Worm (Caenorhabditis elegans) whole organism, L1 larva: Measurements from ENCODE around the gene col-98.

Experiments used
- C04F5.9 ChIP-seq: sonication (generic microtip); optimal IDR thresholded peaks from 2 replicates; lab custom pipeline; 2016; ENCODE audit warnings: missing genetic modification characterization, missing compliant biosample characterization
- Y116A8C.19 ChIP-seq: sonication (generic microtip); optimal IDR thresholded peaks from 2 replicates; lab custom pipeline; 2016; ENCODE audit warnings: missing compliant biosample characterization, missing genetic modification characterization, borderline replicate concordance
- aha-1 ChIP-seq: fragments of 150-350 bp; optimal IDR thresholded peaks from 2 replicates; lab custom pipeline; 2014; ENCODE audit warnings: missing biosample characterization, missing genetic modification characterization
- aly-2 ChIP-seq: fragments of 150-350 bp; optimal IDR thresholded peaks from 2 replicates; lab custom pipeline; 2014; ENCODE audit warnings: missing biosample characterization, missing genetic modification characterization
- ama-1 ChIP-seq: fragments of 150-350 bp; optimal IDR thresholded peaks from 2 replicates; lab custom pipeline; 2014
- ceh-63 ChIP-seq: fragments of 200-800 bp; sonication (Bioruptor generic); optimal IDR thresholded peaks from 2 replicates; lab custom pipeline; 2018; ENCODE audit warnings: mild to moderate bottlenecking, missing genetic modification characterization, missing compliant biosample characterization
- ceh-8 ChIP-seq: fragments of 200-800 bp; sonication (Bioruptor generic); optimal IDR thresholded peaks from 2 replicates; lab custom pipeline; 2018; ENCODE audit warnings: mild to moderate bottlenecking, missing genetic modification characterization, moderate library complexity, missing compliant biosample characterization
- ceh-90 ChIP-seq: sonication (generic microtip); optimal IDR thresholded peaks from 2 replicates; lab custom pipeline; 2016; ENCODE audit warnings: missing genetic modification characterization, missing compliant biosample characterization
- ces-1 ChIP-seq: fragments of 150-350 bp; optimal IDR thresholded peaks from 2 replicates; lab custom pipeline; 2014; ENCODE audit warnings: missing biosample characterization, missing genetic modification reagents, missing genetic modification characterization
- egl-13 ChIP-seq: sonication (generic microtip); optimal IDR thresholded peaks from 2 replicates; lab custom pipeline; 2016; ENCODE audit warnings: missing genotype, missing genetic modification reagents, missing genetic modification characterization, missing compliant biosample characterization
- egl-27 ChIP-seq, 2 experiments: fragments of 150-350 bp in 1 of 2; sonication (generic microtip); optimal IDR thresholded peaks; 3 replicates each; lab custom pipeline; 2017 to 2018; ENCODE audit warnings: missing biosample characterization in 2 of 2, missing genetic modification characterization in 2 of 2, missing genetic modification reagents in 2 of 2
- elt-2 ChIP-seq: sonication (generic microtip); optimal IDR thresholded peaks from 2 replicates; lab custom pipeline; 2016; ENCODE audit warnings: missing genetic modification characterization, mild to moderate bottlenecking, inconsistent platforms, missing compliant biosample characterization, missing genetic modification reagents
- elt-3 ChIP-seq, 6 experiments: fragments of 150-350 bp in 1 of 6; sonication (generic microtip); optimal IDR thresholded peaks; 2 replicates each; lab custom pipeline; 2017 to 2018; ENCODE audit warnings: missing biosample characterization in 6 of 6, missing genetic modification characterization in 6 of 6, inconsistent platforms in 1 of 6
- ets-5 ChIP-seq: fragments of 200-800 bp; sonication (Bioruptor generic); IDR thresholded peaks from 2 replicates; pipeline ENCODE4 v1.3.6; 2022; ENCODE audit warnings: missing genetic modification characterization, missing compliant biosample characterization
- fkh-10 ChIP-seq: sonication (generic microtip); optimal IDR thresholded peaks from 2 replicates; lab custom pipeline; 2017; ENCODE audit warnings: missing biosample characterization, missing genetic modification reagents, missing genetic modification characterization
- fkh-4 ChIP-seq: sonication (generic microtip); optimal IDR thresholded peaks from 2 replicates; lab custom pipeline; 2016; ENCODE audit warnings: missing compliant biosample characterization, missing genetic modification characterization, borderline replicate concordance
- hlh-17 ChIP-seq: fragments of 200-800 bp; sonication (Bioruptor generic); optimal IDR thresholded peaks from 2 replicates; lab custom pipeline; 2018; ENCODE audit warnings: missing genetic modification characterization, mild to moderate bottlenecking, missing compliant biosample characterization, moderate library complexity, borderline replicate concordance
- hlh-4 ChIP-seq: sonication (generic microtip); optimal IDR thresholded peaks from 2 replicates; lab custom pipeline; 2016; ENCODE audit warnings: mild to moderate bottlenecking, missing genetic modification characterization, missing compliant biosample characterization
- hpl-2 ChIP-seq: fragments of 150-350 bp; optimal IDR thresholded peaks from 2 replicates; lab custom pipeline; 2014; ENCODE audit warnings: missing biosample characterization, missing genetic modification reagents, missing genetic modification characterization
- jun-1 ChIP-seq: fragments of 150-350 bp; optimal IDR thresholded peaks from 2 replicates; lab custom pipeline; 2014; ENCODE audit warnings: missing biosample characterization, missing genetic modification reagents, missing genetic modification characterization
- lin-14 ChIP-seq: fragments of 200-800 bp; sonication (Bioruptor generic); optimal IDR thresholded peaks from 2 replicates; lab custom pipeline; 2018; ENCODE audit warnings: mild to moderate bottlenecking, missing genetic modification characterization, moderate library complexity, missing compliant biosample characterization
- lin-35 ChIP-seq, 2 experiments: fragments of 150-350 bp; optimal IDR thresholded peaks; 2 replicates each; lab custom pipeline; 2014; ENCODE audit warnings: missing biosample characterization in 2 of 2, missing genetic modification characterization in 2 of 2, missing genetic modification reagents in 2 of 2
- lin-39 ChIP-seq: fragments of 150-350 bp; optimal IDR thresholded peaks from 2 replicates; lab custom pipeline; 2014; ENCODE audit warnings: missing biosample characterization, missing genetic modification reagents, missing genetic modification characterization
- lir-3 ChIP-seq: sonication (generic microtip); optimal IDR thresholded peaks from 2 replicates; lab custom pipeline; 2016; ENCODE audit warnings: mild to moderate bottlenecking, missing genetic modification characterization, moderate library complexity, missing compliant biosample characterization; ENCODE audit not compliant: poor library complexity
- mab-9 ChIP-seq: fragments of 200-800 bp; sonication (Bioruptor generic); IDR thresholded peaks from 2 replicates; pipeline ENCODE4 v1.3.6; 2022; ENCODE audit warnings: missing genetic modification reagents, missing genetic modification characterization, missing compliant biosample characterization
- nhr-12 ChIP-seq: sonication (generic microtip); optimal IDR thresholded peaks from 2 replicates; lab custom pipeline; 2017; ENCODE audit warnings: missing biosample characterization, missing genetic modification characterization
- nhr-71 ChIP-seq: sonication (generic microtip); optimal IDR thresholded peaks from 2 replicates; lab custom pipeline; 2016; ENCODE audit warnings: mild to moderate bottlenecking, missing genetic modification characterization, moderate library complexity, missing compliant biosample characterization
- nhr-76 ChIP-seq: sonication (generic microtip); optimal IDR thresholded peaks from 2 replicates; lab custom pipeline; 2017; ENCODE audit warnings: missing biosample characterization, missing genetic modification characterization
- nhr-84 ChIP-seq: sonication (generic microtip); optimal IDR thresholded peaks from 2 replicates; lab custom pipeline; 2017; ENCODE audit warnings: missing biosample characterization, missing genetic modification characterization
- nhr-90 ChIP-seq: sonication (generic microtip); optimal IDR thresholded peaks from 2 replicates; lab custom pipeline; 2016; ENCODE audit warnings: mild to moderate bottlenecking, missing genetic modification characterization, missing compliant biosample characterization; ENCODE audit not compliant: poor library complexity
- pag-3 ChIP-seq: sonication (generic microtip); optimal IDR thresholded peaks from 2 replicates; lab custom pipeline; 2017; ENCODE audit warnings: missing genetic modification characterization, mild to moderate bottlenecking, missing compliant biosample characterization, antibody characterized with exemption, borderline replicate concordance; ENCODE audit not compliant: insufficient read depth
- pax-3 ChIP-seq: fragments of 200-800 bp; sonication (Bioruptor generic); optimal IDR thresholded peaks from 2 replicates; lab custom pipeline; 2018; ENCODE audit warnings: mild to moderate bottlenecking, missing genetic modification characterization, moderate library complexity, missing compliant biosample characterization
- rnt-1 ChIP-seq: sonication (generic microtip); optimal IDR thresholded peaks from 2 replicates; lab custom pipeline; 2016; ENCODE audit warnings: mild to moderate bottlenecking, missing genetic modification characterization, moderate library complexity, missing compliant biosample characterization
- snpc-4 ChIP-seq: fragments of 150-350 bp; optimal IDR thresholded peaks from 2 replicates; lab custom pipeline; 2014; ENCODE audit warnings: missing biosample characterization, missing genetic modification characterization
- sptf-1 ChIP-seq: fragments of 150-350 bp; optimal IDR thresholded peaks from 2 replicates; lab custom pipeline; 2014; ENCODE audit warnings: missing biosample characterization, missing genetic modification characterization
- swsn-7 ChIP-seq: sonication (generic microtip); optimal IDR thresholded peaks from 2 replicates; lab custom pipeline; 2016; ENCODE audit warnings: missing genetic modification characterization, missing compliant biosample characterization
- unc-86 ChIP-seq: sonication (generic microtip); optimal IDR thresholded peaks from 2 replicates; lab custom pipeline; 2016; ENCODE audit warnings: missing genetic modification characterization, missing compliant biosample characterization
- unc-98 ChIP-seq: fragments of 200-800 bp; sonication (Bioruptor generic); IDR thresholded peaks from 2 replicates; pipeline ENCODE4 v1.3.6; 2022; ENCODE audit warnings: missing genetic modification characterization, missing compliant biosample characterization
- zag-1 ChIP-seq: fragments of 150-350 bp; optimal IDR thresholded peaks from 2 replicates; lab custom pipeline; 2014; ENCODE audit warnings: missing biosample characterization, missing genetic modification characterization
- ztf-4 ChIP-seq: fragments of 150-350 bp; optimal IDR thresholded peaks from 2 replicates; lab custom pipeline; 2014; ENCODE audit warnings: missing biosample characterization, missing genetic modification characterization

col-98 gene

ce11 chrIII:13061136-13061535 lies 42.3 kb downstream of the col-98 start (continued):
- TF ChIP-seq ceh-90 (tag; lab: Kevin White, UChicago) (peak; percentile 42), lin-39 (tag; lab: Kevin White, UChicago) (peak; percentile 94), ces-1 (peak; percentile 69), nhr-71 (tag; lab: Kevin White, UChicago) (peak; percentile 99), egl-13 (tag; lab: Kevin White, UChicago) (peak; percentile 94), elt-3 (tag; optimal IDR thresholded peaks at IDR 0.05; lab: Kevin White, UChicago) (peak in 2 of 6 experiments; percentile 71 to 83), ceh-63 (GFP tag; lab: Kevin White, UChicago) (no peak), ztf-4 (peak; percentile 96), snpc-4 (tag; lab: Kevin White, UChicago) (peak; percentile 82), lin-14 (GFP tag; lab: Kevin White, UChicago) (peak; percentile 99), jun-1 (tag; lab: Kevin White, UChicago) (peak; percentile 94), egl-27 (tag; optimal IDR thresholded peaks at IDR 0.05; lab: Kevin White, UChicago) (peak; percentile 68 to 90), C04F5.9 (peak; percentile 76), hlh-4 (tag; lab: Kevin White, UChicago) (no peak), aha-1 (peak; percentile 54), zag-1 (tag; lab: Kevin White, UChicago) (peak; percentile 92), fkh-10 (peak; percentile 97), aly-2 (tag; lab: Kevin White, UChicago) (peak; percentile 93), ceh-8 (peak; percentile 98), ama-1 (lab: Kevin White, UChicago) (peak; percentile 93), lir-3 (tag; lab: Kevin White, UChicago) (peak; percentile 88), pax-3 (tag; lab: Kevin White, UChicago) (peak; percentile 88), elt-2 (tag; lab: Kevin White, UChicago) (peak; percentile 79), unc-98 (no peak), lin-35 (GFP tag; optimal IDR thresholded peaks at IDR 0.05; lab: Kevin White, UChicago) (peak; percentile 87 to 91), swsn-7 (tag; lab: Kevin White, UChicago) (peak; percentile 97), nhr-12 (tag; lab: Kevin White, UChicago) (no peak), nhr-84 (tag; lab: Kevin White, UChicago) (no peak), sptf-1 (tag; lab: Kevin White, UChicago) (no peak), unc-86 (peak; percentile 98), nhr-76 (tag; lab: Kevin White, UChicago) (peak; percentile 50), hpl-2 (GFP tag; lab: Kevin White, UChicago) (peak; percentile 91)

- TF ChIP-seq fkh-4 (no peak), ets-5 (GFP tag; lab: Robert Waterston, UW) (0 out of 2 replicates have a peak, but pooled peaks have one; percentile 78), nhr-90 (tag; lab: Kevin White, UChicago) (no peak), Y116A8C.19 (no peak), rnt-1 (peak; percentile 7), egl-13 (tag; lab: Kevin White, UChicago) (no peak), mab-9 (peak; percentile 24; the same call in 1 of the 2 replicates), C04F5.9 (no peak), pag-3 (tag; lab: Kevin White, UChicago) (no peak), swsn-7 (tag; lab: Kevin White, UChicago) (no peak), nhr-12 (tag; lab: Kevin White, UChicago) (no peak), hlh-17 (no peak)
Observed at ce11 chrIII:13061734-13062133, 42.9 kb downstream of the col-98 start.
